Worm (Caenorhabditis elegans) whole organism, L4 larva: ENCODE results near the gene B0507.5.
"Not testable (repeated sequence)": the region's sequence is repeated elsewhere in the genome, so short reads cannot be mapped to it uniquely, and the experiment has no call there.

ENCODE experiments used
- F49E8.2 ChIP-seq: sonication (generic microtip); optimal IDR thresholded peaks from 2 replicates; lab custom pipeline; 2016; ENCODE audit warnings: missing compliant biosample characterization, mild to moderate bottlenecking, missing genetic modification characterization, borderline replicate concordance
- ZK337.2 ChIP-seq: fragments of 200-800 bp; sonication (Bioruptor generic); IDR thresholded peaks from 2 replicates; pipeline ENCODE4 v1.3.6; 2022; ENCODE audit warnings: missing genetic modification reagents, missing genetic modification characterization, missing compliant biosample characterization
- aly-2 ChIP-seq: sonication (generic microtip); optimal IDR thresholded peaks from 2 replicates; lab custom pipeline; 2018; ENCODE audit warnings: missing biosample characterization, missing genetic modification characterization
- ceh-32 ChIP-seq: sonication (generic microtip); optimal IDR thresholded peaks from 2 replicates; lab custom pipeline; 2016; ENCODE audit warnings: mild to moderate bottlenecking, missing genetic modification characterization, missing compliant biosample characterization; ENCODE audit not compliant: poor library complexity
- ceh-82 ChIP-seq: sonication (generic microtip); optimal IDR thresholded peaks from 2 replicates; lab custom pipeline; 2017; ENCODE audit warnings: missing biosample characterization, missing genetic modification characterization
- ces-1 ChIP-seq: fragments of 150-350 bp; sonication (generic microtip); optimal IDR thresholded peaks from 4 replicates; lab custom pipeline; 2014; ENCODE audit warnings: missing biosample characterization, missing genetic modification reagents, missing genetic modification characterization
- ctbp-1 ChIP-seq: fragments of 200-800 bp; sonication (Bioruptor generic); IDR thresholded peaks from 2 replicates; pipeline ENCODE4 v1.3.6; 2022; ENCODE audit warnings: missing genetic modification reagents, missing genetic modification characterization, missing compliant biosample characterization
- daf-19 ChIP-seq: fragments of 200-800 bp; sonication (Bioruptor generic); conservative IDR thresholded peaks from 2 replicates; pipeline ENCODE4 v1.3.6; 2022; ENCODE audit warnings: missing genetic modification characterization, missing compliant biosample characterization
- dmd-6 ChIP-seq: fragments of 200-800 bp; sonication (Bioruptor generic); IDR thresholded peaks from 2 replicates; pipeline ENCODE4 v1.3.6; 2022; ENCODE audit warnings: missing genetic modification reagents, missing genetic modification characterization, missing compliant biosample characterization
- egl-43 ChIP-seq: fragments of 200-800 bp; sonication (Bioruptor generic); IDR thresholded peaks from 2 replicates; pipeline ENCODE4 v1.3.6; 2022; ENCODE audit warnings: missing genetic modification reagents, missing genetic modification characterization, missing compliant biosample characterization
- fkh-10 ChIP-seq: fragments of 150-350 bp; optimal IDR thresholded peaks from 2 replicates; lab custom pipeline; 2014; ENCODE audit warnings: missing biosample characterization, missing genetic modification reagents, missing genetic modification characterization
- hlh-30 ChIP-seq: sonication (generic microtip); optimal IDR thresholded peaks from 2 replicates; lab custom pipeline; 2017; ENCODE audit warnings: antibody characterized with exemption, mild to moderate bottlenecking, missing genetic modification characterization, missing compliant biosample characterization; ENCODE audit not compliant: insufficient read depth
- lin-13 ChIP-seq: fragments of 150-350 bp; optimal IDR thresholded peaks from 2 replicates; lab custom pipeline; 2014; ENCODE audit warnings: missing biosample characterization, missing genetic modification reagents, missing genetic modification characterization
- madf-9 ChIP-seq: fragments of 200-800 bp; sonication (Bioruptor generic); conservative IDR thresholded peaks from 2 replicates; pipeline ENCODE4 v1.3.6; 2022; ENCODE audit warnings: missing genetic modification reagents, missing genetic modification characterization, missing compliant biosample characterization
- mep-1 ChIP-seq: fragments of 150-350 bp; sonication (generic microtip); optimal IDR thresholded peaks from 3 replicates; lab custom pipeline; 2014; ENCODE audit warnings: missing biosample characterization, missing genetic modification characterization
- mes-2 ChIP-seq: sonication (generic microtip); optimal IDR thresholded peaks from 2 replicates; lab custom pipeline; 2016; ENCODE audit warnings: missing genotype, mild to moderate bottlenecking, missing genetic modification characterization, missing compliant biosample characterization; ENCODE audit not compliant: poor library complexity, severe bottlenecking
- mxl-3 ChIP-seq: fragments of 200-800 bp; sonication (Bioruptor generic); optimal IDR thresholded peaks from 2 replicates; lab custom pipeline; 2018; ENCODE audit warnings: mild to moderate bottlenecking, missing genetic modification characterization, missing compliant biosample characterization
- nhr-102 ChIP-seq: sonication (generic microtip); optimal IDR thresholded peaks from 2 replicates; lab custom pipeline; 2016; ENCODE audit warnings: mild to moderate bottlenecking, missing genetic modification characterization, moderate library complexity, missing compliant biosample characterization
- nhr-237 ChIP-seq: sonication (generic microtip); optimal IDR thresholded peaks from 2 replicates; lab custom pipeline; 2017; ENCODE audit warnings: missing biosample characterization, missing genetic modification characterization
- nhr-28 ChIP-seq: fragments of 150-350 bp; optimal IDR thresholded peaks from 2 replicates; lab custom pipeline; 2014; ENCODE audit warnings: missing biosample characterization, missing genetic modification characterization
- nhr-6 ChIP-seq: fragments of 150-350 bp; optimal IDR thresholded peaks from 2 replicates; lab custom pipeline; 2014; ENCODE audit warnings: missing biosample characterization, missing genetic modification characterization
- nhr-76 ChIP-seq: fragments of 150-350 bp; optimal IDR thresholded peaks from 2 replicates; lab custom pipeline; 2014; ENCODE audit warnings: missing biosample characterization, missing genetic modification characterization
- nhr-77 ChIP-seq: fragments of 150-350 bp; optimal IDR thresholded peaks from 2 replicates; lab custom pipeline; 2014; ENCODE audit warnings: missing biosample characterization, missing genetic modification characterization
- php-3 ChIP-seq: fragments of 200-800 bp; sonication (Bioruptor generic); IDR thresholded peaks from 2 replicates; pipeline ENCODE4 v1.3.6; 2022; ENCODE audit warnings: missing genetic modification reagents, missing genetic modification characterization, missing compliant biosample characterization
- pqm-1 ChIP-seq: sonication (generic microtip); optimal IDR thresholded peaks from 2 replicates; lab custom pipeline; 2017; ENCODE audit warnings: missing biosample characterization, missing genetic modification characterization
- skn-1 ChIP-seq: fragments of 150-350 bp; optimal IDR thresholded peaks from 2 replicates; lab custom pipeline; 2014; ENCODE audit warnings: missing biosample characterization, missing genetic modification characterization
- snpc-1.2 ChIP-seq: fragments of 200-800 bp; sonication (Bioruptor generic); IDR thresholded peaks from 2 replicates; pipeline ENCODE4 v1.3.6; 2022; ENCODE audit warnings: missing genetic modification reagents, missing genetic modification characterization, missing compliant biosample characterization
- snpc-4 ChIP-seq: fragments of 150-350 bp; optimal IDR thresholded peaks from 2 replicates; lab custom pipeline; 2014; ENCODE audit warnings: missing biosample characterization, missing genetic modification characterization
- unc-62 ChIP-seq, 3 experiments: fragments of 150-350 bp in 1 of 3; sonication (generic microtip); optimal IDR thresholded peaks in 2 of 3; peaks in 1 of 3; 1 replicate in 1 of 3; 2 replicates in 2 of 3; lab custom pipeline; 2014 to 2017; ENCODE audit warnings: missing biosample characterization in 3 of 3, missing genetic modification characterization in 3 of 3, missing genetic modification reagents in 3 of 3, missing genotype in 1 of 3
- zag-1 ChIP-seq: fragments of 150-350 bp; optimal IDR thresholded peaks from 2 replicates; lab custom pipeline; 2014; ENCODE audit warnings: missing biosample characterization, missing genetic modification characterization
- zip-2 ChIP-seq: fragments of 150-350 bp; optimal IDR thresholded peaks from 2 replicates; lab custom pipeline; 2014; ENCODE audit warnings: missing biosample characterization, missing genetic modification characterization

B0507.5 gene

ce11 chrV:8753395-8753794, at the start of gene B0507.5:
TSS of gene B0507.5 (plus strand) at chrV:8753695.
- no peak for TF ChIP-seq ceh-32 (tag; lab: Kevin White, UChicago)
- no peak for TF ChIP-seq zip-2 (tag; lab: Kevin White, UChicago)
- TF ChIP-seq dmd-6 (GFP tag; lab: Robert Waterston, UW): no peak
- TF ChIP-seq ctbp-1 (GFP tag; lab: Robert Waterston, UW): no peak
- TF ChIP-seq snpc-1.2 (GFP tag; lab: Robert Waterston, UW): no peak
- TF ChIP-seq madf-9 (GFP tag; lab: Robert Waterston, UW): no peak
- no peak for TF ChIP-seq egl-43 (GFP tag; lab: Robert Waterston, UW)

- TF ChIP-seq ctbp-1 (GFP tag; lab: Robert Waterston, UW): no peak
- TF ChIP-seq nhr-77: no peak
- TF ChIP-seq pqm-1 (tag; lab: Kevin White, UChicago): no peak
- TF ChIP-seq ZK337.2 (GFP tag; lab: Robert Waterston, UW): no peak
- no peak for TF ChIP-seq F49E8.2 (tag; lab: Kevin White, UChicago)
- no peak for TF ChIP-seq aly-2 (tag; lab: Kevin White, UChicago)
- no peak for TF ChIP-seq nhr-102
- no peak for TF ChIP-seq php-3 (GFP tag; lab: Robert Waterston, UW)
- no peak for TF ChIP-seq skn-1 (tag; lab: Kevin White, UChicago)
- no peak for TF ChIP-seq nhr-6 (tag; lab: Kevin White, UChicago)
- TF ChIP-seq nhr-76 (tag; lab: Kevin White, UChicago): no peak
- TF ChIP-seq egl-43 (GFP tag; lab: Robert Waterston, UW): no peak
- no peak for TF ChIP-seq mep-1 (tag; lab: Kevin White, UChicago)
- no peak for TF ChIP-seq ceh-82 (tag; lab: Kevin White, UChicago)
These were observed 41.6 kb upstream of the B0507.5 start, which contains the start of gene ZC178.2 for ce11 chrV:8711910-8712309. TSS of gene ZC178.2 (minus strand) at chrV:8712010.

ce11 chrV:8716175-8716574, 37.3 kb upstream of the B0507.5 start, which contains the start of gene glr-5:
TSS of gene glr-5 (plus strand) at chrV:8716495.
- TF ChIP-seq fkh-10 (GFP tag; lab: Kevin White, UChicago): peak; percentile 67
- TF ChIP-seq nhr-237 (tag; lab: Kevin White, UChicago): no peak
- TF ChIP-seq ces-1 (GFP tag; lab: Kevin White, UChicago): peak; percentile 84
- no peak for TF ChIP-seq zag-1 (tag; lab: Kevin White, UChicago)
- TF ChIP-seq mes-2 (tag; lab: Kevin White, UChicago): no peak

- TF ChIP-seq ceh-82 (tag; lab: Kevin White, UChicago): no peak
- TF ChIP-seq unc-62 (GFP tag; optimal IDR thresholded peaks at IDR 0.05 in 1 of 2; lab: Kevin White, UChicago): peak in 1 of 2 experiments; percentile 97
- no peak for TF ChIP-seq unc-62 (tag; optimal IDR thresholded peaks at IDR 0.05; lab: Kevin White, UChicago)
These were observed 35.1 kb upstream of the B0507.5 start for ce11 chrV:8718399-8718798.

- not testable (repeated sequence) for TF ChIP-seq hlh-30; lin-13 (GFP tag; lab: Kevin White, UChicago); mxl-3 (GFP tag; lab: Kevin White, UChicago)
- TF ChIP-seq, all 104 proteins: peak for 0; not testable (repeated sequence) for 104
These were observed 31.3 kb upstream of the B0507.5 start, which contains the start of gene ZC196.8 for ce11 chrV:8722160-8722559. TSS of gene ZC196.8 (minus strand) at chrV:8722260.

- TF ChIP-seq daf-19; nhr-28 (tag; lab: Kevin White, UChicago); snpc-4 (tag; lab: Kevin White, UChicago): not testable (repeated sequence)
These were observed 27.3 kb upstream of the B0507.5 start, which contains the start of gene droe-8 for ce11 chrV:8726228-8726627. TSS of gene droe-8 (plus strand) at chrV:8726528.
